Worm (Caenorhabditis elegans) whole organism, late embryonic: Measurements from ENCODE around the gene cand-1.

Experiments
- C38D4.7 ChIP-seq: fragments of 200-800 bp; sonication (Bioruptor generic); optimal IDR thresholded peaks from 2 replicates; lab custom pipeline; 2018; ENCODE audit warnings: mild to moderate bottlenecking, missing genetic modification characterization, moderate library complexity, missing compliant biosample characterization
- F13H6.1 ChIP-seq: sonication (generic microtip); optimal IDR thresholded peaks from 2 replicates; lab custom pipeline; 2016; ENCODE audit warnings: missing genetic modification characterization, missing compliant biosample characterization
- K02D7.2 ChIP-seq: sonication (generic microtip); optimal IDR thresholded peaks from 2 replicates; lab custom pipeline; 2017; ENCODE audit warnings: mild to moderate bottlenecking, missing genetic modification characterization, missing compliant biosample characterization
- K09A11.1 ChIP-seq: sonication (generic microtip); optimal IDR thresholded peaks from 2 replicates; lab custom pipeline; 2017; ENCODE audit warnings: antibody characterized with exemption, mild to moderate bottlenecking, missing genetic modification characterization, missing compliant biosample characterization; ENCODE audit not compliant: insufficient read depth
- Y22D7AL.16 ChIP-seq: sonication (generic microtip); optimal IDR thresholded peaks from 2 replicates; lab custom pipeline; 2016; ENCODE audit warnings: missing genetic modification characterization, missing compliant biosample characterization
- ceh-14 ChIP-seq: sonication (generic microtip); optimal IDR thresholded peaks from 2 replicates; lab custom pipeline; 2016; ENCODE audit warnings: missing genotype, missing genetic modification characterization, missing compliant biosample characterization
- ceh-18 ChIP-seq: sonication (generic microtip); optimal IDR thresholded peaks from 2 replicates; lab custom pipeline; 2016; ENCODE audit warnings: missing genetic modification characterization, missing compliant biosample characterization
- ceh-30 ChIP-seq: fragments of 150-350 bp; optimal IDR thresholded peaks from 2 replicates; lab custom pipeline; 2014; ENCODE audit warnings: missing biosample characterization, missing genetic modification characterization
- ceh-31 ChIP-seq: sonication (generic microtip); optimal IDR thresholded peaks from 2 replicates; lab custom pipeline; 2016; ENCODE audit warnings: missing genetic modification characterization, missing compliant biosample characterization
- ceh-34 ChIP-seq: sonication (generic microtip); optimal IDR thresholded peaks from 2 replicates; lab custom pipeline; 2016; ENCODE audit warnings: mild to moderate bottlenecking, missing genetic modification characterization, missing compliant biosample characterization
- ceh-6 ChIP-seq: fragments of 200-800 bp; sonication (Bioruptor generic); optimal IDR thresholded peaks from 2 replicates; lab custom pipeline; 2018; ENCODE audit warnings: mild to moderate bottlenecking, missing genetic modification characterization, missing compliant biosample characterization
- dmd-4 ChIP-seq: sonication (generic microtip); optimal IDR thresholded peaks from 2 replicates; lab custom pipeline; 2016; ENCODE audit warnings: borderline replicate concordance, missing genetic modification characterization, missing compliant biosample characterization
- ets-4 ChIP-seq: sonication (generic microtip); optimal IDR thresholded peaks from 2 replicates; lab custom pipeline; 2016; ENCODE audit warnings: missing genetic modification characterization, missing compliant biosample characterization
- fax-1 ChIP-seq: sonication (generic microtip); optimal IDR thresholded peaks from 2 replicates; lab custom pipeline; 2016; ENCODE audit warnings: missing genotype, missing genetic modification characterization, missing compliant biosample characterization
- fkh-10 ChIP-seq: fragments of 150-350 bp; optimal IDR thresholded peaks from 2 replicates; lab custom pipeline; 2014; ENCODE audit warnings: missing biosample characterization, missing genetic modification reagents, missing genetic modification characterization
- gmeb-2 ChIP-seq: sonication (generic microtip); optimal IDR thresholded peaks from 2 replicates; lab custom pipeline; 2016; ENCODE audit warnings: missing genetic modification characterization, inconsistent platforms, missing compliant biosample characterization
- hlh-15 ChIP-seq: sonication (generic microtip); optimal IDR thresholded peaks from 2 replicates; lab custom pipeline; 2016; ENCODE audit warnings: missing genetic modification characterization, missing compliant biosample characterization
- hlh-30 ChIP-seq: sonication (generic microtip); optimal IDR thresholded peaks from 2 replicates; lab custom pipeline; 2017; ENCODE audit warnings: antibody characterized with exemption, missing genetic modification characterization, missing compliant biosample characterization; ENCODE audit not compliant: insufficient read depth
- hlh-6 ChIP-seq: sonication (generic microtip); optimal IDR thresholded peaks from 2 replicates; lab custom pipeline; 2016; ENCODE audit warnings: missing genotype, missing genetic modification characterization, missing compliant biosample characterization
- hlh-8 ChIP-seq: sonication (generic microtip); optimal IDR thresholded peaks from 2 replicates; lab custom pipeline; 2016; ENCODE audit warnings: missing genotype, missing genetic modification characterization, missing compliant biosample characterization
- madf-2 ChIP-seq: sonication (generic microtip); optimal IDR thresholded peaks from 2 replicates; lab custom pipeline; 2017; ENCODE audit warnings: missing genetic modification characterization, missing compliant biosample characterization
- nfya-1 ChIP-seq: sonication (generic microtip); optimal IDR thresholded peaks from 2 replicates; lab custom pipeline; 2017; ENCODE audit warnings: missing genetic modification characterization, mild to moderate bottlenecking, missing compliant biosample characterization, antibody characterized with exemption, moderate library complexity
- npax-4 ChIP-seq: sonication (generic microtip); optimal IDR thresholded peaks from 2 replicates; lab custom pipeline; 2016; ENCODE audit warnings: missing genetic modification characterization, missing compliant biosample characterization
- pag-3 ChIP-seq: sonication (generic microtip); optimal IDR thresholded peaks from 2 replicates; lab custom pipeline; 2016; ENCODE audit warnings: missing compliant biosample characterization, missing genetic modification characterization, borderline replicate concordance
- pax-1 ChIP-seq: fragments of 150-350 bp; optimal IDR thresholded peaks from 2 replicates; lab custom pipeline; 2014; ENCODE audit warnings: missing biosample characterization, missing genetic modification characterization
- pha-2 ChIP-seq: sonication (generic microtip); optimal IDR thresholded peaks from 2 replicates; lab custom pipeline; 2017; ENCODE audit warnings: mild to moderate bottlenecking, missing genetic modification characterization, missing compliant biosample characterization
- pros-1 ChIP-seq: fragments of 150-350 bp; optimal IDR thresholded peaks from 2 replicates; lab custom pipeline; 2014; ENCODE audit warnings: missing biosample characterization, missing genetic modification reagents, missing genetic modification characterization
- sdc-2 ChIP-seq: sonication (generic microtip); optimal IDR thresholded peaks from 2 replicates; lab custom pipeline; 2016; ENCODE audit warnings: missing genotype, missing genetic modification characterization, missing compliant biosample characterization
- sox-2 ChIP-seq: fragments of 200-800 bp; sonication (Bioruptor generic); IDR thresholded peaks from 2 replicates; pipeline ENCODE4 v1.3.6; 2022; ENCODE audit warnings: missing genetic modification reagents, missing genetic modification characterization, missing compliant biosample characterization
- sox-4 ChIP-seq: sonication (generic microtip); optimal IDR thresholded peaks from 2 replicates; lab custom pipeline; 2017; ENCODE audit warnings: mild to moderate bottlenecking, missing genetic modification characterization, inconsistent platforms, missing compliant biosample characterization
- ttx-3 ChIP-seq: sonication (generic microtip); optimal IDR thresholded peaks from 2 replicates; lab custom pipeline; 2016; ENCODE audit warnings: missing genetic modification reagents, missing genetic modification characterization, missing compliant biosample characterization
- unc-3 ChIP-seq, 2 experiments: fragments of 200-800 bp in 1 of 2; sonication (Bioruptor generic) in 1 of 2; sonication (generic microtip) in 1 of 2; conservative IDR thresholded peaks in 1 of 2; optimal IDR thresholded peaks in 1 of 2; 2 replicates each; pipeline versions ENCODE4 v1.3.6 to Lab custom; 2016 to 2022; ENCODE audit warnings: missing compliant biosample characterization in 2 of 2, missing genetic modification characterization in 2 of 2, missing genetic modification reagents in 1 of 2
- unc-42 ChIP-seq: sonication (generic microtip); optimal IDR thresholded peaks from 2 replicates; lab custom pipeline; 2016; ENCODE audit warnings: missing genotype, missing genetic modification characterization, missing compliant biosample characterization
- unc-55 ChIP-seq: sonication (generic microtip); optimal IDR thresholded peaks from 2 replicates; lab custom pipeline; 2017; ENCODE audit warnings: missing biosample characterization, missing genetic modification reagents, missing genetic modification characterization
- ztf-16 ChIP-seq: sonication (generic microtip); optimal IDR thresholded peaks from 2 replicates; lab custom pipeline; 2017; ENCODE audit warnings: missing genetic modification characterization, missing compliant biosample characterization

Gene cand-1

ce11 chrV:16836100-16836499 lies 33.4 kb downstream of the cand-1 start:
- TF ChIP-seq ttx-3 (tag; lab: Kevin White, UChicago) = no peak
- TF ChIP-seq ceh-18 (tag; lab: Kevin White, UChicago) = peak; percentile 7
- TF ChIP-seq ceh-34 = peak; percentile 56

ce11 chrV:16838435-16838834 lies 35.8 kb downstream of the cand-1 start:
- TF ChIP-seq hlh-6 (no peak), F13H6.1 (tag; lab: Kevin White, UChicago) (no peak), pha-2 (tag; lab: Kevin White, UChicago) (no peak), npax-4 (tag; lab: Kevin White, UChicago) (no peak), ceh-31 (tag; lab: Kevin White, UChicago) (no peak), hlh-30 (tag; lab: Kevin White, UChicago) (no peak), dmd-4 (tag; lab: Kevin White, UChicago) (no peak), pax-1 (no peak), hlh-8 (tag; lab: Kevin White, UChicago) (no peak), ceh-34 (no peak), gmeb-2 (no peak), K09A11.1 (tag; lab: Kevin White, UChicago) (no peak), unc-55 (no peak)

ce11 chrV:16840283-16840682 lies 37.6 kb downstream of the cand-1 start:
- TF ChIP-seq hlh-30 (tag; lab: Kevin White, UChicago) = no peak
- no peak for TF ChIP-seq fax-1 (tag; lab: Kevin White, UChicago)
- TF ChIP-seq hlh-15 (tag; lab: Kevin White, UChicago) = no peak
- TF ChIP-seq ets-4 = no peak
- no peak for TF ChIP-seq C38D4.7 (GFP tag; lab: Kevin White, UChicago)
- no peak for TF ChIP-seq ceh-30
- TF ChIP-seq pros-1 (tag; lab: Kevin White, UChicago) = no peak

- TF ChIP-seq C38D4.7 (GFP tag; lab: Kevin White, UChicago) (no peak), ceh-6 (GFP tag; lab: Kevin White, UChicago) (no peak), unc-42 (tag; lab: Kevin White, UChicago) (no peak), ztf-16 (tag; lab: Kevin White, UChicago) (no peak), pag-3 (tag; lab: Kevin White, UChicago) (no peak)
Measured at ce11 chrV:16840961-16841360, 38.3 kb downstream of the cand-1 start, which contains the start of gene clec-40. TSS of gene clec-40 (minus strand) at chrV:16841061.

ce11 chrV:16842941-16843340 lies 40.3 kb downstream of the cand-1 start, which contains the start of gene clec-25:
TSS of gene clec-25 (plus strand) at chrV:16843241.
- no peak for TF ChIP-seq pros-1 (tag; lab: Kevin White, UChicago)
- no peak for TF ChIP-seq fkh-10 (GFP tag; lab: Kevin White, UChicago)
- TF ChIP-seq ets-4 = no peak
- no peak for TF ChIP-seq sox-4 (tag; lab: Kevin White, UChicago)
- TF ChIP-seq K02D7.2 (tag; lab: Kevin White, UChicago) = no peak
- TF ChIP-seq unc-3 (GFP tag; conservative IDR thresholded peaks at IDR 0.05; lab: Robert Waterston, UW) = no peak
- no peak for TF ChIP-seq unc-3 (tag; optimal IDR thresholded peaks at IDR 0.05; lab: Kevin White, UChicago)
- no peak for TF ChIP-seq hlh-8 (tag; lab: Kevin White, UChicago)
- no peak for TF ChIP-seq dmd-4 (tag; lab: Kevin White, UChicago)
- no peak for TF ChIP-seq ceh-14
- no peak for TF ChIP-seq hlh-15 (tag; lab: Kevin White, UChicago)
- TF ChIP-seq nfya-1 = no peak
- TF ChIP-seq ttx-3 (tag; lab: Kevin White, UChicago) = no peak
- no peak for TF ChIP-seq sox-2 (GFP tag; lab: Robert Waterston, UW)
- no peak for TF ChIP-seq madf-2 (tag; lab: Kevin White, UChicago)
- TF ChIP-seq ceh-34 = no peak
- no peak for TF ChIP-seq unc-55
- no peak for TF ChIP-seq sdc-2 (tag; lab: Kevin White, UChicago)
- no peak for TF ChIP-seq Y22D7AL.16 (tag; lab: Kevin White, UChicago)
- TF ChIP-seq ceh-18 (tag; lab: Kevin White, UChicago) = no peak
